Worm (Caenorhabditis elegans) whole organism, L3 larva: ENCODE data around the gene lec-2.
A peak's percentile ranks its signal among the peaks of the same experiment; 100 is the strongest.

Source experiments
- aly-2 ChIP-seq: fragments of 150-350 bp; optimal IDR thresholded peaks from 2 replicates; lab custom pipeline; 2014; ENCODE audit warnings: missing biosample characterization, missing genetic modification characterization
- elt-2 ChIP-seq: sonication (generic microtip); optimal IDR thresholded peaks from 2 replicates; lab custom pipeline; 2016; ENCODE audit warnings: missing genetic modification reagents, mild to moderate bottlenecking, missing genetic modification characterization, missing compliant biosample characterization
- elt-3 ChIP-seq, 3 experiments: fragments of 150-350 bp in 1 of 3; sonication (generic microtip) in 2 of 3; optimal IDR thresholded peaks; 2 replicates in 2 of 3; 4 replicates in 1 of 3; lab custom pipeline; 2014 to 2017; ENCODE audit warnings: missing biosample characterization in 3 of 3, missing genetic modification characterization in 3 of 3
- fos-1 ChIP-seq: fragments of 150-350 bp; optimal IDR thresholded peaks from 2 replicates; lab custom pipeline; 2014; ENCODE audit warnings: missing biosample characterization, missing genetic modification characterization
- jun-1 ChIP-seq: fragments of 150-350 bp; optimal IDR thresholded peaks from 2 replicates; lab custom pipeline; 2014; ENCODE audit warnings: missing biosample characterization, missing genetic modification reagents, missing genetic modification characterization
- lsy-12 ChIP-seq: sonication (generic microtip); optimal IDR thresholded peaks from 2 replicates; lab custom pipeline; 2016; ENCODE audit warnings: mild to moderate bottlenecking, missing genetic modification characterization, missing compliant biosample characterization
- mdl-1 ChIP-seq: fragments of 150-350 bp; optimal IDR thresholded peaks from 2 replicates; lab custom pipeline; 2014; ENCODE audit warnings: missing biosample characterization, missing genetic modification characterization
- nhr-25 ChIP-seq: sonication (generic microtip); optimal IDR thresholded peaks from 2 replicates; lab custom pipeline; 2017; ENCODE audit warnings: missing biosample characterization, missing genetic modification characterization
- pha-4 ChIP-seq: fragments of 150-350 bp; optimal IDR thresholded peaks from 2 replicates; lab custom pipeline; 2014; ENCODE audit warnings: missing biosample characterization, missing genetic modification reagents, missing genetic modification characterization
- tbx-2 ChIP-seq: sonication (generic microtip); optimal IDR thresholded peaks from 2 replicates; lab custom pipeline; 2016; ENCODE audit warnings: mild to moderate bottlenecking, missing genetic modification characterization, missing compliant biosample characterization

DNA sequence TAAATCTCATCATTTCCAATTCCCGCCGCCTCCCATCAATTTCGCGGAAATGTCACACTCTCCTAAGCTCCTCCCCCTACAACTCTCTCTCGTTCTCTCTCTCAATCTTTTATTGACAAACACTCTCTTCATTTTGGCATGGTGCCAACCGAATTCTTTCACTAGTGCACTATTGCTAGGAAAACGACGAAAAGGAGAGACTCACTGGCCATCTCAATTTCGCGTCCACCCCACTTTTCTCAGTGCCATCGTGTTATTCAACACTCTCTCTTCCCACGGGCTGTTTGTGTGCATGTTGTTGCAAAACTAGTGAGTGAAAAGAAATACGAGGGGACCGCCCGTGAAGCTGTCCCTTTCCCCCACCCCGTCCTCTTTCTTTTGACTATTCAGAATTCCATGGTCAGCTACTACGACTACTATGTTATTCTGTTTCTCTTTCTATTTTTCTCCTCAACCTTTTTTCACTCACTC is 31.1 kb downstream of the lec-2 start:
- TF ChIP-seq aly-2 (tag; lab: Kevin White, UChicago) (no peak), fos-1 (tag; lab: Kevin White, UChicago) (no peak), tbx-2 (tag; lab: Kevin White, UChicago) (peak; percentile 22), nhr-25 (tag; lab: Kevin White, UChicago) (no peak), pha-4 (peak; percentile 81), elt-2 (tag; lab: Kevin White, UChicago) (no peak), mdl-1 (no peak), lsy-12 (no peak), elt-3 (tag; optimal IDR thresholded peaks at IDR 0.05; lab: Kevin White, UChicago) (no peak), jun-1 (no peak)
